Fruit fly (Drosophila melanogaster) whole organism, embryonic: ENCODE data around the gene hry.

Experiments
- Adf1 ChIP-seq: fragments of 200-800 bp; sonication (Bioruptor generic); IDR thresholded peaks from 2 replicates; pipeline ENCODE4 v1.3.6; 2022; ENCODE audit warnings: missing biosample characterization, missing genetic modification characterization
- C15 ChIP-seq: fragments of 200-800 bp; sonication (Bioruptor generic); IDR thresholded peaks from 3 replicates; pipeline ENCODE4 v1.3.6; 2022; ENCODE audit warnings: missing biosample characterization, missing genetic modification characterization
- CG10147 ChIP-seq: fragments of 200-800 bp; sonication (Bioruptor generic); optimal IDR thresholded peaks from 2 replicates; lab custom pipeline; 2019; ENCODE audit warnings: missing biosample characterization, mild to moderate bottlenecking, missing genetic modification characterization, moderate library complexity
- CG10209 ChIP-seq: fragments of 200-800 bp; sonication (Bioruptor generic); optimal IDR thresholded peaks from 3 replicates; lab custom pipeline; 2017; ENCODE audit warnings: missing biosample characterization, mild to moderate bottlenecking, missing genetic modification characterization, missing genetic modification reagents
- CG10431 ChIP-seq: fragments of 200-800 bp; sonication (Bioruptor generic); optimal IDR thresholded peaks from 3 replicates; lab custom pipeline; 2018; ENCODE audit warnings: missing biosample characterization, mild to moderate bottlenecking, missing genetic modification characterization
- CG10979 ChIP-seq: fragments of 200-800 bp; sonication (Bioruptor generic); optimal IDR thresholded peaks from 2 replicates; lab custom pipeline; 2018; ENCODE audit warnings: missing biosample characterization, mild to moderate bottlenecking, missing genetic modification characterization, moderate library complexity
- CG1233 ChIP-seq: fragments of 200-800 bp; sonication (Bioruptor generic); optimal IDR thresholded peaks from 4 replicates; lab custom pipeline; 2018; ENCODE audit warnings: missing biosample characterization, mild to moderate bottlenecking, missing genetic modification characterization
- CG12942 ChIP-seq: fragments of 200-800 bp; sonication (Bioruptor generic); optimal IDR thresholded peaks from 3 replicates; lab custom pipeline; 2016; ENCODE audit warnings: missing biosample characterization, missing genetic modification characterization
- CG13123 ChIP-seq: fragments of 200-800 bp; sonication (Bioruptor generic); optimal IDR thresholded peaks from 2 replicates; lab custom pipeline; 2016; ENCODE audit warnings: missing biosample characterization, missing genetic modification characterization
- CG13424 ChIP-seq: fragments of 200-800 bp; sonication (Bioruptor generic); optimal IDR thresholded peaks from 2 replicates; lab custom pipeline; 2019; ENCODE audit warnings: missing biosample characterization, mild to moderate bottlenecking, missing genetic modification characterization, moderate library complexity
- CG14667 ChIP-seq: fragments of 200-800 bp; sonication (Bioruptor generic); IDR thresholded peaks from 2 replicates; pipeline ENCODE4 v1.3.6; 2022; ENCODE audit warnings: missing biosample characterization, missing genetic modification characterization
- CG1529 ChIP-seq: fragments of 200-800 bp; sonication (Bioruptor generic); optimal IDR thresholded peaks from 3 replicates; lab custom pipeline; 2018; ENCODE audit warnings: missing biosample characterization, missing genetic modification characterization
- CG17186 ChIP-seq: fragments of 200-800 bp; sonication (Bioruptor generic); optimal IDR thresholded peaks from 3 replicates; lab custom pipeline; 2017; ENCODE audit warnings: missing biosample characterization, missing genetic modification reagents, missing genetic modification characterization
- CG2678 ChIP-seq: fragments of 200-800 bp; sonication (Bioruptor generic); optimal IDR thresholded peaks from 3 replicates; lab custom pipeline; 2019; ENCODE audit warnings: missing biosample characterization, mild to moderate bottlenecking, missing genetic modification characterization, moderate library complexity
- CG31388 ChIP-seq: fragments of 200-800 bp; sonication (Bioruptor generic); optimal IDR thresholded peaks from 2 replicates; lab custom pipeline; 2016; ENCODE audit warnings: missing biosample characterization, missing genetic modification characterization
- CG34376 ChIP-seq: fragments of 200-800 bp; sonication (Bioruptor generic); optimal IDR thresholded peaks from 2 replicates; lab custom pipeline; 2018; ENCODE audit warnings: missing biosample characterization, mild to moderate bottlenecking, missing genetic modification characterization
- CG34422 ChIP-seq: fragments of 200-800 bp; sonication (Bioruptor generic); IDR thresholded peaks from 3 replicates; pipeline ENCODE4 v1.3.6; 2022; ENCODE audit warnings: missing biosample characterization, missing genetic modification characterization
- CG5245 ChIP-seq: fragments of 200-800 bp; sonication (Bioruptor generic); optimal IDR thresholded peaks from 3 replicates; lab custom pipeline; 2016; ENCODE audit warnings: missing biosample characterization, missing genetic modification characterization
- CG6654 ChIP-seq: fragments of 200-800 bp; sonication (Bioruptor generic); optimal IDR thresholded peaks from 2 replicates; lab custom pipeline; 2017; ENCODE audit warnings: missing biosample characterization, mild to moderate bottlenecking, missing genetic modification characterization
- CG8290 ChIP-seq, 3 experiments: fragments of 200-800 bp; sonication (Bioruptor generic); optimal IDR thresholded peaks; 2 replicates each; lab custom pipeline; 2016 to 2019; ENCODE audit warnings: missing biosample characterization in 3 of 3, missing genetic modification characterization in 3 of 3, mild to moderate bottlenecking in 2 of 3, moderate library complexity in 1 of 3
- CG9727 ChIP-seq: fragments of 200-800 bp; sonication (Bioruptor generic); optimal IDR thresholded peaks from 3 replicates; lab custom pipeline; 2017; ENCODE audit warnings: missing biosample characterization, mild to moderate bottlenecking, missing genetic modification characterization
- HmgD ChIP-seq: fragments of 200-800 bp; sonication (Bioruptor generic); optimal IDR thresholded peaks from 3 replicates; lab custom pipeline; 2016; ENCODE audit warnings: missing biosample characterization, missing genetic modification characterization
- Hmx ChIP-seq: fragments of 200-800 bp; sonication (Bioruptor generic); optimal IDR thresholded peaks from 2 replicates; lab custom pipeline; 2016; ENCODE audit warnings: missing biosample characterization, missing genetic modification characterization
- Hr39 ChIP-seq: fragments of >200 bp; optimal IDR thresholded peaks from 2 replicates; lab custom pipeline; 2017
- Med ChIP-seq: fragments of 200-800 bp; sonication (Bioruptor generic); peaks from one replicate; lab custom pipeline; 2016; ENCODE audit warnings: missing biosample characterization, missing genetic modification characterization, mild to moderate bottlenecking, inconsistent platforms, moderate library complexity
- Optix ChIP-seq: fragments of 200-800 bp; sonication (Bioruptor generic); IDR thresholded peaks from 3 replicates; pipeline ENCODE4 v1.3.6; 2022; ENCODE audit warnings: missing biosample characterization, missing genetic modification characterization
- Scr ChIP-seq: fragments of 200-800 bp; sonication (Bioruptor generic); IDR thresholded peaks from 2 replicates; pipeline ENCODE4 v1.3.6; 2022; ENCODE audit warnings: missing biosample characterization, missing genetic modification characterization; ENCODE audit not compliant: partially characterized antibody
- Side ChIP-seq: fragments of 200-800 bp; sonication (Bioruptor generic); optimal IDR thresholded peaks from 2 replicates; lab custom pipeline; 2016; ENCODE audit warnings: missing biosample characterization, missing genetic modification characterization
- Sin3A ChIP-seq: fragments of >200 bp; optimal IDR thresholded peaks from 2 replicates; lab custom pipeline; 2018
- Sry-δ ChIP-seq: fragments of 200-800 bp; sonication (Bioruptor generic); optimal IDR thresholded peaks from 2 replicates; lab custom pipeline; 2016; ENCODE audit warnings: missing biosample characterization, missing genetic modification characterization
- Ssrp ChIP-seq: fragments of 200-800 bp; sonication (Bioruptor generic); optimal IDR thresholded peaks from 2 replicates; lab custom pipeline; 2018; ENCODE audit warnings: missing biosample characterization, mild to moderate bottlenecking, missing genetic modification characterization, moderate library complexity
- TFAM ChIP-seq: fragments of 200-800 bp; sonication (Bioruptor generic); optimal IDR thresholded peaks from 2 replicates; lab custom pipeline; 2017; ENCODE audit warnings: missing biosample characterization, missing genetic modification characterization, inconsistent platforms
- ab ChIP-seq: fragments of 200-800 bp; sonication (Bioruptor generic); optimal IDR thresholded peaks from 2 replicates; lab custom pipeline; 2016; ENCODE audit warnings: missing biosample characterization, missing genetic modification characterization
- al ChIP-seq: fragments of 200-800 bp; sonication (Bioruptor generic); IDR thresholded peaks from 2 replicates; pipeline ENCODE4 v1.3.6; 2022; ENCODE audit warnings: missing biosample characterization, missing genetic modification characterization
- amos ChIP-seq: fragments of 200-800 bp; sonication (Bioruptor generic); IDR thresholded peaks from 2 replicates; pipeline ENCODE4 v1.3.6; 2022; ENCODE audit warnings: missing biosample characterization, missing genetic modification characterization; ENCODE audit not compliant: partially characterized antibody
- ap ChIP-seq: fragments of 200-800 bp; sonication (Bioruptor generic); IDR thresholded peaks from 2 replicates; pipeline ENCODE4 v1.3.6; 2022; ENCODE audit warnings: missing biosample characterization, missing genetic modification characterization
- cwo ChIP-seq: fragments of 200-800 bp; sonication (Bioruptor generic); optimal IDR thresholded peaks from 3 replicates; lab custom pipeline; 2017; ENCODE audit warnings: missing biosample characterization, missing genetic modification characterization, mild to moderate bottlenecking, moderate library complexity, missing genetic modification reagents
- dimm ChIP-seq: fragments of 200-800 bp; sonication (Bioruptor generic); IDR thresholded peaks from 2 replicates; pipeline ENCODE4 v1.3.6; 2022; ENCODE audit warnings: missing biosample characterization, missing genetic modification characterization
- fd102C ChIP-seq: fragments of 200-800 bp; sonication (Bioruptor generic); optimal IDR thresholded peaks from 2 replicates; lab custom pipeline; 2018; ENCODE audit warnings: missing biosample characterization, mild to moderate bottlenecking, missing genetic modification characterization, moderate library complexity
- gcm2 ChIP-seq: fragments of 200-800 bp; sonication (Bioruptor generic); optimal IDR thresholded peaks from 2 replicates; lab custom pipeline; 2016; ENCODE audit warnings: missing biosample characterization, missing genetic modification characterization
- lola ChIP-seq, 3 experiments: fragments of >200 bp in 2 of 3; fragments of 200-800 bp in 1 of 3; sonication (Bioruptor generic) in 1 of 3; optimal IDR thresholded peaks; 2 replicates each; lab custom pipeline; 2017 to 2019; ENCODE audit warnings: missing biosample characterization in 3 of 3, missing genetic modification characterization in 3 of 3, mild to moderate bottlenecking in 1 of 3, moderate library complexity in 1 of 3
- nerfin-1 ChIP-seq: fragments of 200-800 bp; sonication (Bioruptor generic); optimal IDR thresholded peaks from 3 replicates; lab custom pipeline; 2019; ENCODE audit warnings: missing biosample characterization, mild to moderate bottlenecking, missing genetic modification characterization, moderate library complexity
- oc ChIP-seq: fragments of 200-800 bp; sonication (Bioruptor generic); optimal IDR thresholded peaks from 2 replicates; lab custom pipeline; 2018; ENCODE audit warnings: missing biosample characterization, mild to moderate bottlenecking, missing genetic modification characterization, moderate library complexity
- onecut ChIP-seq: fragments of 200-800 bp; sonication (Bioruptor generic); IDR thresholded peaks from 2 replicates; pipeline ENCODE4 v1.3.6; 2022; ENCODE audit warnings: missing biosample characterization, missing genetic modification characterization
- pan ChIP-seq, 4 experiments: fragments of >200 bp in 3 of 4; fragments of 200-800 bp in 1 of 4; sonication (Bioruptor generic) in 1 of 4; optimal IDR thresholded peaks in 3 of 4; IDR thresholded peaks in 1 of 4; 2 replicates each; pipeline versions ENCODE4 v1.3.6 to Lab custom; 2017 to 2022; ENCODE audit warnings: missing biosample characterization in 2 of 4, missing genetic modification characterization in 2 of 4, mixed read lengths in 1 of 4
- pho ChIP-seq: fragments of 200-800 bp; sonication (Bioruptor generic); optimal IDR thresholded peaks from 2 replicates; lab custom pipeline; 2016; ENCODE audit warnings: missing biosample characterization, missing genetic modification characterization
- salm ChIP-seq: fragments of 200-800 bp; sonication (Bioruptor generic); optimal IDR thresholded peaks from 2 replicates; lab custom pipeline; 2018; ENCODE audit warnings: missing biosample characterization, mild to moderate bottlenecking, missing genetic modification characterization
- zf30C ChIP-seq: fragments of 200-800 bp; sonication (Bioruptor generic); optimal IDR thresholded peaks from 3 replicates; lab custom pipeline; 2018; ENCODE audit warnings: missing biosample characterization, mild to moderate bottlenecking, missing genetic modification characterization

Gene hry

DNA sequence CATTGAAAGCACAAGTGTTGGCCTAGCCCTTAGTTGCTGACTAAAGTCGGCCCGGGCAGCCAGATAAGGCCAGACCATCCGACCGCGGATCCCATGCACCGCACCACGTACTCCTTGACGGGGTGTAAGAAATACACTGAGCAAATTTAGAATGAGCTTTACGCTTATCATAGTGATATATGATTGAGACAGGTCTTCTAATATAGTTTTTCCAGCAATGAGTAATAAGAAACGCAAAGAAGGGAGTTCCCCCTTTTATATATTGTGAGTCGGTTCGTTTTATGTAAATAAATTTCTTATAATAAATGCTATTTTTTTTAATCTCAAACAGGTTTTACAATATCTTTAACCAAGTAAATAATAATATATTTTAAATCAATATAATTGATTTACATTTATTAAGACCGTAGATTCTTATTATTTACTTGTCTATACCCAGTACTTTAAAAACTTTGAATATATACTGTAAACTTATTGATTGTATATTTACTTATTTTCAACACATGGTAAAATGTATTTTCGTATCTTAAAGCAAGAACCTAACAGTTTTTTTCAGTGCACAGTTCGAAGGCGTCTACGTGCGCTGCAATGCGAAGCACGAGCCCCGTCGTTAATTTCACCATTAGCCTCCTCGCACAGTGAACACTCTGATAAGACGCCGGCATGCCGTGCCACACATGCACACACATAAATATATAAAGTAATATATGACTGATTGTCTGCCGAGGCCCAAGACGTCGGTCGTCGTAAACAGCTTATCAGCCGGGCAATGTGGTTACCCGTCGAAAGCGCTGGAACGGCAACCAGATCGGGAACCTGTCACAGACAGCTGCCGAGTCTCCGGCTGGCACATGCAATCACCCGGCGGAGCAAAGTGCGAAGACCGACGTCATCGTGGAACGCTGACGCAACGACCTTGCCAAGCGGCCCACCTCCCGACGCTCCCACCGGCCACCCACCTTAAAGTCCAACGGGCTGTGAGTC, 16.6 kb downstream of the hry start (continued):
- peak; percentile 66 for TF ChIP-seq CG10209 (GFP tag; lab: Kevin White, UChicago)
- TF ChIP-seq dimm (GFP tag; lab: Robert Waterston, UW): no peak
- peak; percentile 60 for TF ChIP-seq CG10979
- TF ChIP-seq CG31388: no peak
- TF ChIP-seq CG9727 (GFP tag; lab: Kevin White, UChicago): peak; percentile 85
- no peak for TF ChIP-seq pan (optimal IDR thresholded peaks at IDR 0.05; lab: Kevin White, UChicago)
- peak in 1 of 2 experiments; percentile 32 for TF ChIP-seq pan (GFP tag; optimal IDR thresholded peaks at IDR 0.05 in 1 of 2, IDR thresholded peaks at IDR 0.05 in 1 of 2)
- peak; percentile 62 for TF ChIP-seq Ssrp (tag; lab: Kevin White, UChicago)
- no peak for TF ChIP-seq gcm2 (GFP tag; lab: Kevin White, UChicago)
- TF ChIP-seq Adf1 (GFP tag; lab: Robert Waterston, UW): peak; percentile 55; the same call in 1 of the 2 replicates
- TF ChIP-seq CG34422 (GFP tag; lab: Robert Waterston, UW): no peak
- no peak for TF ChIP-seq CG14667 (GFP tag; lab: Robert Waterston, UW)
- no peak for TF ChIP-seq CG6654
- TF ChIP-seq CG1233 (GFP tag; lab: Kevin White, UChicago): peak; percentile 39
- no peak for TF ChIP-seq C15 (GFP tag; lab: Robert Waterston, UW)
- no peak for TF ChIP-seq CG10431
- no peak for TF ChIP-seq amos (GFP tag; lab: Robert Waterston, UW)
- 0 out of 2 replicates have a peak, but pooled peaks have one; percentile 18 for TF ChIP-seq onecut (GFP tag; lab: Robert Waterston, UW)
- peak; percentile 85 for TF ChIP-seq CG34376 (GFP tag; lab: Kevin White, UChicago)
- TF ChIP-seq CG13123: no peak
- peak; percentile 82 for TF ChIP-seq CG2678
- TF ChIP-seq oc (tag; lab: Kevin White, UChicago): no peak
- TF ChIP-seq CG1529 (GFP tag; lab: Kevin White, UChicago): no peak
- no peak for TF ChIP-seq al (GFP tag; lab: Robert Waterston, UW)
- TF ChIP-seq Sin3A (lab: Kevin White, UChicago): no peak
- peak; percentile 18 for TF ChIP-seq nerfin-1 (tag; lab: Kevin White, UChicago)
- TF ChIP-seq Scr (GFP tag; lab: Robert Waterston, UW): no peak
- no peak for TF ChIP-seq Sry-δ
- TF ChIP-seq fd102C (GFP tag; lab: Kevin White, UChicago): no peak
- TF ChIP-seq Med (GFP tag; lab: Kevin White, UChicago): peak; percentile 91
- TF ChIP-seq HmgD (GFP tag; lab: Kevin White, UChicago): no peak
- TF ChIP-seq Hr39 (lab: Kevin White, UChicago): no peak
- TF ChIP-seq zf30C (GFP tag; lab: Kevin White, UChicago): no peak
- TF ChIP-seq lola (GFP tag; optimal IDR thresholded peaks at IDR 0.05; lab: Kevin White, UChicago): peak in 1 of 3 experiments; percentile 71
- no peak for TF ChIP-seq CG17186 (GFP tag; lab: Kevin White, UChicago)
- no peak for TF ChIP-seq ab
- TF ChIP-seq TFAM (GFP tag; lab: Kevin White, UChicago): no peak
- TF ChIP-seq cwo (GFP tag; lab: Kevin White, UChicago): peak; percentile 93
- TF ChIP-seq Side: no peak
- peak; percentile 33 for TF ChIP-seq salm (tag; lab: Kevin White, UChicago)
- peak; percentile 63 for TF ChIP-seq CG13424 (tag; lab: Kevin White, UChicago)
- TF ChIP-seq Optix: 0 out of 3 replicates have a peak, but pooled peaks have one; percentile 24
- TF ChIP-seq CG5245 (GFP tag; lab: Kevin White, UChicago): no peak
- no peak for TF ChIP-seq Hmx
- TF ChIP-seq CG10147 (GFP tag; lab: Kevin White, UChicago): peak; percentile 30
- TF ChIP-seq CG8290 (GFP tag; optimal IDR thresholded peaks at IDR 0.05; lab: Kevin White, UChicago): no peak
- TF ChIP-seq CG8290 (tag; optimal IDR thresholded peaks at IDR 0.05; lab: Kevin White, UChicago): peak in 1 of 2 experiments; percentile 52
- no peak for TF ChIP-seq ap (GFP tag; lab: Robert Waterston, UW)
- TF ChIP-seq pho: no peak
- TF ChIP-seq CG12942 (GFP tag; lab: Kevin White, UChicago): no peak
